Worm (Caenorhabditis elegans) whole organism, L2 larva: Measurements from ENCODE around the gene D1086.21.

Experiments used
- C34F6.9 ChIP-seq: fragments of 150-350 bp; optimal IDR thresholded peaks from 2 replicates; lab custom pipeline; 2014; ENCODE audit warnings: missing biosample characterization, missing genetic modification characterization
- F13H6.1 ChIP-seq: sonication (generic microtip); optimal IDR thresholded peaks from 2 replicates; lab custom pipeline; 2016; ENCODE audit warnings: missing genetic modification characterization, missing compliant biosample characterization
- Y55F3AM.14 ChIP-seq: fragments of 200-800 bp; sonication (Bioruptor generic); optimal IDR thresholded peaks from 2 replicates; lab custom pipeline; 2018; ENCODE audit warnings: mild to moderate bottlenecking, missing genetic modification characterization, missing compliant biosample characterization
- ZK546.5 ChIP-seq: sonication (generic microtip); optimal IDR thresholded peaks from 2 replicates; lab custom pipeline; 2017; ENCODE audit warnings: missing biosample characterization, missing genetic modification characterization
- alr-1 ChIP-seq: fragments of 150-350 bp; optimal IDR thresholded peaks from 2 replicates; lab custom pipeline; 2014; ENCODE audit warnings: missing biosample characterization, missing genetic modification characterization
- ama-1 ChIP-seq: fragments of 150-350 bp; optimal IDR thresholded peaks from 2 replicates; lab custom pipeline; 2018; ENCODE audit warnings: inconsistent platforms
- blmp-1 ChIP-seq: sonication (generic microtip); optimal IDR thresholded peaks from 2 replicates; lab custom pipeline; 2017; ENCODE audit warnings: missing genetic modification characterization, mild to moderate bottlenecking, missing compliant biosample characterization, antibody characterized with exemption, moderate library complexity; ENCODE audit not compliant: insufficient read depth
- ceh-16 ChIP-seq: fragments of 150-350 bp; optimal IDR thresholded peaks from 2 replicates; lab custom pipeline; 2014; ENCODE audit warnings: missing biosample characterization, missing genetic modification characterization
- crh-2 ChIP-seq: sonication (generic microtip); optimal IDR thresholded peaks from 2 replicates; lab custom pipeline; 2017; ENCODE audit warnings: missing biosample characterization, missing genetic modification characterization
- dmd-4 ChIP-seq: sonication (generic microtip); optimal IDR thresholded peaks from 2 replicates; lab custom pipeline; 2017; ENCODE audit warnings: missing biosample characterization, missing genetic modification characterization
- egl-27 ChIP-seq: sonication (generic microtip); optimal IDR thresholded peaks from 3 replicates; lab custom pipeline; 2017; ENCODE audit warnings: missing biosample characterization, missing genetic modification reagents, missing genetic modification characterization
- fos-1 ChIP-seq: fragments of 150-350 bp; optimal IDR thresholded peaks from 2 replicates; lab custom pipeline; 2014; ENCODE audit warnings: missing biosample characterization, missing genetic modification characterization
- gmeb-1 ChIP-seq: fragments of 150-350 bp; optimal IDR thresholded peaks from 2 replicates; lab custom pipeline; 2014; ENCODE audit warnings: missing biosample characterization, missing genetic modification characterization
- lin-13 ChIP-seq: fragments of 150-350 bp; optimal IDR thresholded peaks from 2 replicates; lab custom pipeline; 2014; ENCODE audit warnings: missing biosample characterization, missing genetic modification reagents, missing genetic modification characterization
- lsy-2 ChIP-seq, 2 experiments: fragments of 150-350 bp in 1 of 2; sonication (generic microtip) in 1 of 2; optimal IDR thresholded peaks; 2 replicates each; lab custom pipeline; 2014 to 2017; ENCODE audit warnings: missing biosample characterization in 2 of 2, missing genetic modification characterization in 2 of 2
- mab-5 ChIP-seq: fragments of 150-350 bp; optimal IDR thresholded peaks from 2 replicates; lab custom pipeline; 2014; ENCODE audit warnings: missing biosample characterization, missing genetic modification characterization
- mbf-1 ChIP-seq: sonication (generic microtip); optimal IDR thresholded peaks from 2 replicates; lab custom pipeline; 2017; ENCODE audit warnings: missing biosample characterization, missing genetic modification characterization
- mdl-1 ChIP-seq, 2 experiments: fragments of 150-350 bp in 1 of 2; sonication (generic microtip) in 1 of 2; optimal IDR thresholded peaks; 2 replicates each; lab custom pipeline; 2017; ENCODE audit warnings: missing biosample characterization in 2 of 2, missing genetic modification characterization in 2 of 2
- nhr-11 ChIP-seq: fragments of 150-350 bp; optimal IDR thresholded peaks from 2 replicates; lab custom pipeline; 2014; ENCODE audit warnings: missing biosample characterization, missing genetic modification characterization
- nhr-12 ChIP-seq: fragments of 150-350 bp; optimal IDR thresholded peaks from 2 replicates; lab custom pipeline; 2014; ENCODE audit warnings: missing biosample characterization, missing genetic modification characterization
- nhr-23 ChIP-seq: fragments of 150-350 bp; optimal IDR thresholded peaks from 2 replicates; lab custom pipeline; 2014; ENCODE audit warnings: missing biosample characterization, missing genetic modification reagents, missing genetic modification characterization
- nhr-237 ChIP-seq: fragments of 150-350 bp; optimal IDR thresholded peaks from 2 replicates; lab custom pipeline; 2014; ENCODE audit warnings: missing biosample characterization, missing genetic modification characterization
- nhr-6 ChIP-seq: fragments of 150-350 bp; optimal IDR thresholded peaks from 2 replicates; lab custom pipeline; 2014; ENCODE audit warnings: missing biosample characterization, missing genetic modification characterization
- sem-4 ChIP-seq: fragments of 150-350 bp; optimal IDR thresholded peaks from 2 replicates; lab custom pipeline; 2014; ENCODE audit warnings: missing biosample characterization, missing genetic modification reagents, missing genetic modification characterization
- skn-1 ChIP-seq: sonication (generic microtip); optimal IDR thresholded peaks from 2 replicates; lab custom pipeline; 2017; ENCODE audit warnings: missing biosample characterization, missing genetic modification characterization
- sma-3 ChIP-seq: sonication (generic microtip); optimal IDR thresholded peaks from 2 replicates; lab custom pipeline; 2016; ENCODE audit warnings: missing genetic modification reagents, missing genetic modification characterization, missing compliant biosample characterization
- sma-9 ChIP-seq, 2 experiments: fragments of 150-350 bp in 1 of 2; sonication (generic microtip) in 1 of 2; optimal IDR thresholded peaks; 2 replicates each; lab custom pipeline; 2014 to 2016; ENCODE audit warnings: missing genetic modification characterization in 2 of 2, mild to moderate bottlenecking in 1 of 2, missing biosample characterization in 1 of 2, missing compliant biosample characterization in 1 of 2, missing genetic modification reagents in 1 of 2, moderate library complexity in 1 of 2
- snpc-4 ChIP-seq: fragments of 150-350 bp; optimal IDR thresholded peaks from 2 replicates; lab custom pipeline; 2014; ENCODE audit warnings: missing biosample characterization, missing genetic modification characterization
- unc-39 ChIP-seq: fragments of 150-350 bp; optimal IDR thresholded peaks from 2 replicates; lab custom pipeline; 2014; ENCODE audit warnings: missing biosample characterization, missing genetic modification characterization
- unc-62 ChIP-seq: fragments of 150-350 bp; optimal IDR thresholded peaks from 2 replicates; lab custom pipeline; 2014; ENCODE audit warnings: missing biosample characterization, missing genetic modification reagents, missing genetic modification characterization
- zag-1 ChIP-seq: fragments of 150-350 bp; optimal IDR thresholded peaks from 2 replicates; lab custom pipeline; 2014; ENCODE audit warnings: missing biosample characterization, missing genetic modification characterization
- ztf-4 ChIP-seq: fragments of 150-350 bp; optimal IDR thresholded peaks from 2 replicates; lab custom pipeline; 2014; ENCODE audit warnings: missing biosample characterization, missing genetic modification characterization

D1086.21 gene

DNA sequence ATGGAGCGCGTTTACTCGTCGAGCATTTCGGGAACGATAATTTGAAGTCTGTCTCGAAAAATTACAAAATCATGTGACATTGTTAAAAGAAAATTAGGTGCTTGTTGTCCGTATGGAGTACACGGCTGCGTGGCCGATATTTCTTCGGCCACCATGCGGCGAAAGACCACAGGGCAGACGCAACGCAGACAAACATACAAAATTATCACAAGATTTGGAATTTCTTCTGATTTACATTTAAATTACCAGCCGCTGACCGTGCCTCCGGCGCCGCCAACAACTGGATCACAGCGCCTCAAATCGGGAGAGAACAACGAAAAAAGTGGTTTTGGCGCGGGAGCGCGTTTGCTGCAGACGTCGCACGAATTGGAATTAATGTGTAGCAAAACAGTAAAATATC, 9.4 kb upstream of the D1086.21 start (continued):
- TF ChIP-seq mdl-1 (tag; optimal IDR thresholded peaks at IDR 0.05; lab: Kevin White, UChicago) (peak; percentile 58 to 68), F13H6.1 (tag; lab: Kevin White, UChicago) (peak; percentile 96)

DNA sequence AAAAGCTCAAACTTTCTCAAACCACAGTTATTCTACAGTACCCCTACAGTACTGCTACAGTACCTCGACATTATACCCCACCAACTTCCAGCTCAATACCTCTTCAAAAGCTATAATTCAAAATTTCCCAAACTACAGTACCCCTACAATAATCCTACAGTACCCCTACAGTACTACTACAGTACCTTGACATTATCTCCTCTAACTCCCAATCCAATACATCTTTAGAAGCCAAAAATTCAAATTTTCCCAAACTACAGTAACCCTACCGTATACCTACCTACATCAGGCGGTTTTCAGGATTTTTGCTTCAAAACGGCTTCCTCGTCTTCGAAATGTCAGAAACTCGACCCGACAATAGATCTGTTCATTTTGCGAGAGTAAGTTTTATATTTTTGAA, 7.0 kb upstream of the D1086.21 start, which contains the start of gene F58D12.3:
F58D12.3 (plus strand) TSS at position 301 of the 400 bp plus-strand sequence.
- TF ChIP-seq C34F6.9, result no peak
- TF ChIP-seq unc-62, result no peak
- TF ChIP-seq nhr-12 (tag; lab: Kevin White, UChicago), result no peak
- TF ChIP-seq mbf-1 (tag; lab: Kevin White, UChicago), result no peak
- no peak for TF ChIP-seq unc-39 (tag; lab: Kevin White, UChicago)
- TF ChIP-seq mab-5 (tag; lab: Kevin White, UChicago), result no peak
- no peak for TF ChIP-seq nhr-6 (tag; lab: Kevin White, UChicago)

DNA sequence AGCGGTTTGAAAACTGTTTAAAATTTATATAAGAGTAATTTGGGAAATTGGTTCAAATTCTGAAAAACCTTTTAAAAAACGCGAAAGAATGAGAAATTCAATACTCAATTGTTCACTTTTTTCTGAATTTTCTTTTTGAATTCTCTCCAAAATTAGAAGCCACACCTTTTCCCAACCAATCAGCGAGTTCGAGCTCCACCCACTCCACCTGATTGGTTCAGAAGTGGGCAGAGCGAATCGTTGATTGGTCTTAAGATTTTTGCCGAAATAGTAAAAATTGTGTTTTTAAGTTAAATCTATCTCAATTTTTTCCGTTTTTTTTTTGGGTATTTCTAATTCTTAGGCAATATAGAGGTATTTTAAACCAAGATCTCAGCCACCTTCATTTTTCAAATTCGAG, 542 bp upstream of the D1086.21 start:
- TF ChIP-seq fos-1, result no peak
- TF ChIP-seq egl-27 (tag; lab: Kevin White, UChicago), result no peak
- no peak for TF ChIP-seq dmd-4
- no peak for TF ChIP-seq crh-2 (tag; lab: Kevin White, UChicago)
- TF ChIP-seq ama-1, result no peak
- no peak for TF ChIP-seq zag-1 (tag; lab: Kevin White, UChicago)
- no peak for TF ChIP-seq blmp-1 (tag; lab: Kevin White, UChicago)
- TF ChIP-seq sma-3 (GFP tag; lab: Kevin White, UChicago), result no peak
- TF ChIP-seq lsy-2 (tag; optimal IDR thresholded peaks at IDR 0.05; lab: Kevin White, UChicago), result no peak
- TF ChIP-seq nhr-6 (tag; lab: Kevin White, UChicago), result no peak

DNA sequence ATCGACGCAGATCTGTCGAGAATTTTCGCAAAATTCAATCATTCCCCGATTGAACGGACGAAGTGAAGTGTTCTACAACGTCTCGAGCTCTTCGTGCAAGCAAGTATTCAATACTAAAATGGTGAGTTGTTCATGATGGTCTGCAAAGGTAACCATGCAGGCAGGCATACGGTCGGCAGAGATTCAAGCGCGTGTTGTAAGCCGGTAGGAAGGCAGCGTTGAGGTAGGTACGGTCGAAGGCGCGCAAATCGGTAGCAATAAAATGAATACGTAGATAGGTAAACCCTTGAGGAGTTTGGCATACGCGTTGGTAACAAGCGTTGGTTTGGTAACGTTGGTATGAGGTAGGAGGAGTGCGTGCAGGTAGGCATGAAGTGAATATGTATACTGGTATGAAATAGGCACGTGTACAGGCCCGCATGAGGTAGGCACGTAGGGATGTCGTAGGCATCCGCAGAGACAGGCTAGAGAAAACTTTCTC, 3.3 kb downstream of the D1086.21 start, which contains the start of gene D1086.17:
D1086.17 (plus strand) TSS at position 51 of the 481 bp plus-strand sequence.
- no peak for TF ChIP-seq C34F6.9
- TF ChIP-seq, all 48 proteins: peak for 0

DNA sequence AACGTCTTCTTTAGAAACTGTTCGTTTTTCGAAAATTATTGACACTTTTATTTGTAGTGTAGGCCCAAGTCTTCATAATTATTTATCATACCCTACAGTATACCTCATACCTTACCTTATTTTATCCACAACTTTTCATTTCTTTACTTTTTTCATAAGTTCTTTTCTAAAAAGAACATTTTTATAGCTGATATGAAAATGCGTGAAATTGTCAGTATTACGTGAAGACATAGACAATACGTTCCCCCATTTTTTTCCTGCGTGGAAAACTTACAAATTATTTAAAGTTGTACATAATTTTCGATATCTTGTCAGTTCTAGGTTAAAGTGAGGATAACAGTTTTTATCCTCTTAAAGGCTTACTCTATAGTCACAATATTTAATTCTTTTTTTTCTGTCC, 5.4 kb downstream of the D1086.21 start:
- TF ChIP-seq alr-1 (tag; lab: Kevin White, UChicago), result no peak
- no peak for TF ChIP-seq unc-62
- no peak for TF ChIP-seq sma-3 (GFP tag; lab: Kevin White, UChicago)
- no peak for TF ChIP-seq crh-2 (tag; lab: Kevin White, UChicago)
- TF ChIP-seq Y55F3AM.14 (GFP tag; lab: Kevin White, UChicago), result no peak
- no peak for TF ChIP-seq nhr-23
- no peak for TF ChIP-seq skn-1
- TF ChIP-seq egl-27 (tag; lab: Kevin White, UChicago), result no peak
- TF ChIP-seq ceh-16 (tag; lab: Kevin White, UChicago), result no peak
- TF ChIP-seq nhr-237 (tag; lab: Kevin White, UChicago), result no peak
- TF ChIP-seq sma-9 (GFP tag; optimal IDR thresholded peaks at IDR 0.05; lab: Kevin White, UChicago), result no peak
- no peak for TF ChIP-seq sma-9 (tag; optimal IDR thresholded peaks at IDR 0.05; lab: Kevin White, UChicago)
- TF ChIP-seq unc-39 (tag; lab: Kevin White, UChicago), result no peak
- TF ChIP-seq lin-13 (GFP tag; lab: Kevin White, UChicago), result no peak

DNA sequence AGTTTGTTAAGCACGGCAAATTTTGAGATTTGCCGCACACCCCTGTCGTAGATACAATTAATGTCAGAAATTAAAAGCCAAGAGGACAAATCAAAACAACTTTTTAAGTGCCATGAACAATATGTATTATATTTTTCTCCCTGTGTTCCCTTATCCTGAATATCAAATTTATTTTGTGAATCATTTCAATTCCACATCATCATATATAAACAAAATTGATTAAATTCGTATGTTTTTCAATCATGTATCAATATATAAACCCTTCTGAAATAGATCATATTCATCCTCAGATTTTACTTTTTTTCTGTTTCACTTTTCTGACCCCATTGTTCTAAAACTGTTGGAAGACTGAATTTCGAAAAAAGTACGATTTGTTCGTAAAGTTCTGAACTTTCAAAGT, 9.6 kb downstream of the D1086.21 start, which contains the start of gene D1086.11:
D1086.11 (plus strand) TSS at position 301 of the 400 bp plus-strand sequence.
- TF ChIP-seq fos-1 (no peak), ztf-4 (no peak), skn-1 (no peak), ama-1 (no peak), Y55F3AM.14 (GFP tag; lab: Kevin White, UChicago) (no peak), lin-13 (GFP tag; lab: Kevin White, UChicago) (no peak), gmeb-1 (tag; lab: Kevin White, UChicago) (no peak)

DNA sequence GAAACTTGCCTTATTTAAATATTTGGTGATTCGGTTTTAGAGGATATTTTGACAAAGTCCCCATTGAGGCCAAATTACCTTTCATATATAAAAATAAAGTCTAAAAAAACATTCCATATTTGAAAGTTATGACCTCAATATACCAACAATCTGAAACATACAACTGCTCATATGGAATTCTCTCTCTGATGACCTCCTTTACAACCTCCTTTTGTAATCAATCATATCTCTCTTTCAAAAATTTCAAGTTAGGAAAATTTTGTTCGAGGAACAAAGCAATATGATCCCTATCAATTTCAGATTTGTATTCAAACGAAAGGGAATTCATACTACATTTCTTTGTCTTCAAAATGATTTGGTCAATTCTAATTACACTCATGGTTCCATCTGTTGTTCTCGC, 15.0 kb downstream of the D1086.21 start, which contains the start of gene D1086.6:
D1086.6 (plus strand) TSS at position 301 of the 400 bp plus-strand sequence.
- TF ChIP-seq nhr-23 (no peak), mab-5 (tag; lab: Kevin White, UChicago) (no peak), crh-2 (tag; lab: Kevin White, UChicago) (no peak), ama-1 (no peak), sem-4 (tag; lab: Kevin White, UChicago) (no peak), ZK546.5 (tag; lab: Kevin White, UChicago) (no peak), alr-1 (tag; lab: Kevin White, UChicago) (no peak), ztf-4 (no peak), sma-9 (GFP tag; optimal IDR thresholded peaks at IDR 0.05; lab: Kevin White, UChicago) (no peak), sma-9 (tag; optimal IDR thresholded peaks at IDR 0.05; lab: Kevin White, UChicago) (no peak), nhr-12 (tag; lab: Kevin White, UChicago) (no peak), sma-3 (GFP tag; lab: Kevin White, UChicago) (no peak), snpc-4 (tag; lab: Kevin White, UChicago) (no peak), nhr-11 (tag; lab: Kevin White, UChicago) (no peak), gmeb-1 (tag; lab: Kevin White, UChicago) (no peak), unc-62 (no peak)
- TF ChIP-seq, all 48 proteins: peak for 0
